Worm (Caenorhabditis elegans) whole organism, midembryonic: Measurements from ENCODE around the gene M04B2.7.

Experiments
- T22C8.4 ChIP-seq: fragments of 200-800 bp; sonication (Bioruptor generic); IDR thresholded peaks from 2 replicates; pipeline ENCODE4 v1.3.6; 2022; ENCODE audit warnings: missing genetic modification characterization, missing compliant biosample characterization
- cog-1 ChIP-seq: sonication (generic microtip); optimal IDR thresholded peaks from 2 replicates; lab custom pipeline; 2016; ENCODE audit warnings: missing genetic modification characterization, missing compliant biosample characterization
- flt-1 ChIP-seq: fragments of 200-800 bp; sonication (Bioruptor generic); IDR thresholded peaks from 2 replicates; pipeline ENCODE4 v1.3.6; 2022; ENCODE audit warnings: missing genetic modification characterization, missing compliant biosample characterization
- klf-2 ChIP-seq: fragments of 200-800 bp; sonication (Bioruptor generic); conservative IDR thresholded peaks from 2 replicates; pipeline ENCODE4 v1.3.6; 2022; ENCODE audit warnings: missing genetic modification reagents, missing genetic modification characterization, missing compliant biosample characterization
- med-1 ChIP-seq: sonication (generic microtip); optimal IDR thresholded peaks from 2 replicates; lab custom pipeline; 2017; ENCODE audit warnings: missing genetic modification characterization, mild to moderate bottlenecking, missing compliant biosample characterization, antibody characterized with exemption, missing genetic modification reagents; ENCODE audit not compliant: insufficient read depth
- ref-1 ChIP-seq: fragments of 200-800 bp; sonication (Bioruptor generic); conservative IDR thresholded peaks from 2 replicates; pipeline ENCODE4 v1.3.6; 2022; ENCODE audit warnings: missing genetic modification reagents, missing genetic modification characterization, missing compliant biosample characterization
- tab-1 ChIP-seq: fragments of 200-800 bp; sonication (Bioruptor generic); IDR thresholded peaks from 2 replicates; pipeline ENCODE4 v1.3.6; 2022; ENCODE audit warnings: missing genetic modification characterization, missing compliant biosample characterization
- ztf-23 ChIP-seq: fragments of 200-800 bp; sonication (Bioruptor generic); IDR thresholded peaks from 2 replicates; pipeline ENCODE4 v1.3.6; 2022; ENCODE audit warnings: missing genetic modification reagents, missing genetic modification characterization, missing compliant biosample characterization
- ztf-29 ChIP-seq: fragments of 200-800 bp; sonication (Bioruptor generic); IDR thresholded peaks from 2 replicates; pipeline ENCODE4 v1.3.6; 2022; ENCODE audit warnings: missing genetic modification reagents, missing genetic modification characterization, missing compliant biosample characterization

The M04B2.7 gene

ce11 chrIV:11563090-11563489 is 14.5 kb upstream of the M04B2.7 start:
- TF ChIP-seq ztf-29 (GFP tag; lab: Robert Waterston, UW) (no peak), ztf-23 (GFP tag; lab: Robert Waterston, UW) (no peak), T22C8.4 (no peak), cog-1 (tag; lab: Kevin White, UChicago) (no peak), klf-2 (GFP tag; lab: Robert Waterston, UW) (no peak), tab-1 (GFP tag; lab: Robert Waterston, UW) (no peak), flt-1 (no peak), ref-1 (no peak), med-1 (GFP tag; lab: Kevin White, UChicago) (no peak)

ce11 chrIV:11561677-11562076 is 13.1 kb upstream of the M04B2.7 start, which contains the start of gene F12F6.7:
Gene F12F6.7, minus strand, starts transcription at chrIV:11561833.
- TF ChIP-seq med-1 (GFP tag; lab: Kevin White, UChicago), result no peak
- no peak for TF ChIP-seq ref-1
- TF ChIP-seq flt-1, result no peak
- TF ChIP-seq ztf-29 (GFP tag; lab: Robert Waterston, UW), result no peak
- no peak for TF ChIP-seq cog-1 (tag; lab: Kevin White, UChicago)
- no peak for TF ChIP-seq ztf-23 (GFP tag; lab: Robert Waterston, UW)
- TF ChIP-seq T22C8.4, result no peak
- TF ChIP-seq klf-2 (GFP tag; lab: Robert Waterston, UW), result no peak
- TF ChIP-seq tab-1 (GFP tag; lab: Robert Waterston, UW), result no peak

- no peak for TF ChIP-seq ztf-29 (GFP tag; lab: Robert Waterston, UW)
- TF ChIP-seq ref-1, result no peak
- TF ChIP-seq cog-1 (tag; lab: Kevin White, UChicago), result no peak
- TF ChIP-seq klf-2 (GFP tag; lab: Robert Waterston, UW), result no peak
- TF ChIP-seq T22C8.4, result no peak
- no peak for TF ChIP-seq tab-1 (GFP tag; lab: Robert Waterston, UW)
- no peak for TF ChIP-seq med-1 (GFP tag; lab: Kevin White, UChicago)
- TF ChIP-seq ztf-23 (GFP tag; lab: Robert Waterston, UW), result no peak
- TF ChIP-seq flt-1, result no peak
These were observed 3.2 kb upstream of the M04B2.7 start, which contains the start of gene col-128 for ce11 chrIV:11551813-11552212. Gene col-128, minus strand, starts transcription at chrIV:11551960.

DNA sequence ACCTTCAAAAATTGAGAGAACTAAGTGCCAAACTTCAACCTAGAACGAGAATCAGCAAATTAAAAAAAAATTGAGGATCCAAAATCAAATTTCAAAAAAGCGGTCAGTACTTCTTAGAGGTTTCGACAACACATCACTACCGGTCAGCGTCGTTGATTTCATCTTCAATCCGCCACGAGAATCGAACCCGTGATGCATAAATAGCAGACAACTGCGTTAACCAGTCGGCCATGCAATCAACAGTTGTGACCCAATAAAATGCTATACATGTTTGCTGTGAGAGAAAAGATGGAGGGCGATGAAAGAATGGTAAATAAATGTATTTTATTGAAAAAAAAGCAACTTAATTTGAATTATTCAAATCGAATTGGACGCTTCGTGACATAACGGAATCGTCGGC is 1.1 kb upstream of the M04B2.7 start:
- TF ChIP-seq T22C8.4 (peak; percentile 81), med-1 (GFP tag; lab: Kevin White, UChicago) (peak; percentile 70), tab-1 (GFP tag; lab: Robert Waterston, UW) (peak; percentile 95), ztf-23 (GFP tag; lab: Robert Waterston, UW) (peak; percentile 92), ztf-29 (GFP tag; lab: Robert Waterston, UW) (peak; percentile 81), flt-1 (peak; percentile 95), cog-1 (tag; lab: Kevin White, UChicago) (peak; percentile 88), klf-2 (GFP tag; lab: Robert Waterston, UW) (0 out of 2 replicates have a peak, but pooled peaks have one; percentile 47), ref-1 (peak; percentile 81)

DNA sequence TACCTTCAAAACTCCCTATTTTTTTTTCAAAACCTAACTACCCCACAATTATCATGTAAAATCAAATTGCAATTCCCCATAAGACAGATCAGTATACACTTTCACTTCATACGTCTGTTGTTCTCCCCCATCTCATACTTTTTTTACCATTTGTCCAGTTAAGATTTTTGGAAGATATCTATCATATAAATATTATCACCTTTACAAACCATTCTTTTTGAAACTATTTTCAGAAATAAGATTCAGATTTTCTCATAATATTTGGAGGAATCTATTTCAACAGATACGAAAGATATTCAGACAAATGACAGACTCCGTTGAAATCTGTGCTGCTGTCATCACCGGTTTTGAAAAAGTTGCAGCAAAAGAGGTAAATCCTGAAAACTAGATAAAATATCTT is 20.8 kb downstream of the M04B2.7 start, which contains the start of gene M04B2.2:
M04B2.2 (plus strand) TSS at position 301 of the 400 bp plus-strand sequence.
- TF ChIP-seq ztf-29 (GFP tag; lab: Robert Waterston, UW), result no peak
- TF ChIP-seq med-1 (GFP tag; lab: Kevin White, UChicago), result no peak
- TF ChIP-seq ztf-23 (GFP tag; lab: Robert Waterston, UW), result no peak
- TF ChIP-seq cog-1 (tag; lab: Kevin White, UChicago), result no peak

- TF ChIP-seq ztf-29 (GFP tag; lab: Robert Waterston, UW) (no peak), T22C8.4 (no peak), ref-1 (no peak), cog-1 (tag; lab: Kevin White, UChicago) (no peak), ztf-23 (GFP tag; lab: Robert Waterston, UW) (no peak), flt-1 (no peak), tab-1 (GFP tag; lab: Robert Waterston, UW) (no peak), klf-2 (GFP tag; lab: Robert Waterston, UW) (no peak), med-1 (GFP tag; lab: Kevin White, UChicago) (no peak)
These were observed 22.4 kb downstream of the M04B2.7 start for ce11 chrIV:11526189-11526588.

- peak; percentile 31 for TF ChIP-seq cog-1 (tag; lab: Kevin White, UChicago)
- no peak for TF ChIP-seq ref-1
- TF ChIP-seq ztf-29 (GFP tag; lab: Robert Waterston, UW), result peak; percentile 11; the same call in 1 of the 2 replicates
- 0 out of 2 replicates have a peak, but pooled peaks have one; percentile 32 for TF ChIP-seq klf-2 (GFP tag; lab: Robert Waterston, UW)
- TF ChIP-seq tab-1 (GFP tag; lab: Robert Waterston, UW), result no peak
- TF ChIP-seq ztf-23 (GFP tag; lab: Robert Waterston, UW), result no peak
- no peak for TF ChIP-seq T22C8.4
- TF ChIP-seq flt-1, result peak; percentile 64; the same call in 1 of the 2 replicates
- no peak for TF ChIP-seq med-1 (GFP tag; lab: Kevin White, UChicago)
These were observed 24.3 kb downstream of the M04B2.7 start, which contains the start of gene mep-1 for ce11 chrIV:11524241-11524692. Gene mep-1, plus strand, starts transcription at chrIV:11524642.

ce11 chrIV:11523685-11524084 is 24.9 kb downstream of the M04B2.7 start:
- TF ChIP-seq med-1 (GFP tag; lab: Kevin White, UChicago) (no peak), ztf-23 (GFP tag; lab: Robert Waterston, UW) (no peak), klf-2 (GFP tag; lab: Robert Waterston, UW) (no peak), flt-1 (no peak), cog-1 (tag; lab: Kevin White, UChicago) (no peak), ztf-29 (GFP tag; lab: Robert Waterston, UW) (no peak), T22C8.4 (no peak), tab-1 (GFP tag; lab: Robert Waterston, UW) (no peak), ref-1 (no peak)

- TF ChIP-seq klf-2 (GFP tag; lab: Robert Waterston, UW) (no peak), ztf-23 (GFP tag; lab: Robert Waterston, UW) (0 out of 2 replicates have a peak, but pooled peaks have one; percentile 31)
These were observed 26.2 kb downstream of the M04B2.7 start for ce11 chrIV:11522225-11522952.
